Worm (Caenorhabditis elegans) whole organism, midembryonic: ENCODE measurements around the gene C36E6.2.

Experiments
- cog-1 ChIP-seq: sonication (generic microtip); optimal IDR thresholded peaks from 2 replicates; lab custom pipeline; 2016; ENCODE audit warnings: missing genetic modification characterization, missing compliant biosample characterization
- klf-2 ChIP-seq: fragments of 200-800 bp; sonication (Bioruptor generic); conservative IDR thresholded peaks from 2 replicates; pipeline ENCODE4 v1.3.6; 2022; ENCODE audit warnings: missing genetic modification reagents, missing genetic modification characterization, missing compliant biosample characterization
- med-1 ChIP-seq: sonication (generic microtip); optimal IDR thresholded peaks from 2 replicates; lab custom pipeline; 2017; ENCODE audit warnings: missing genetic modification characterization, mild to moderate bottlenecking, missing compliant biosample characterization, antibody characterized with exemption, missing genetic modification reagents; ENCODE audit not compliant: insufficient read depth
- ref-1 ChIP-seq: fragments of 200-800 bp; sonication (Bioruptor generic); conservative IDR thresholded peaks from 2 replicates; pipeline ENCODE4 v1.3.6; 2022; ENCODE audit warnings: missing genetic modification reagents, missing genetic modification characterization, missing compliant biosample characterization
- ztf-23 ChIP-seq: fragments of 200-800 bp; sonication (Bioruptor generic); IDR thresholded peaks from 2 replicates; pipeline ENCODE4 v1.3.6; 2022; ENCODE audit warnings: missing genetic modification reagents, missing genetic modification characterization, missing compliant biosample characterization
- ztf-29 ChIP-seq: fragments of 200-800 bp; sonication (Bioruptor generic); IDR thresholded peaks from 2 replicates; pipeline ENCODE4 v1.3.6; 2022; ENCODE audit warnings: missing genetic modification reagents, missing genetic modification characterization, missing compliant biosample characterization

DNA sequence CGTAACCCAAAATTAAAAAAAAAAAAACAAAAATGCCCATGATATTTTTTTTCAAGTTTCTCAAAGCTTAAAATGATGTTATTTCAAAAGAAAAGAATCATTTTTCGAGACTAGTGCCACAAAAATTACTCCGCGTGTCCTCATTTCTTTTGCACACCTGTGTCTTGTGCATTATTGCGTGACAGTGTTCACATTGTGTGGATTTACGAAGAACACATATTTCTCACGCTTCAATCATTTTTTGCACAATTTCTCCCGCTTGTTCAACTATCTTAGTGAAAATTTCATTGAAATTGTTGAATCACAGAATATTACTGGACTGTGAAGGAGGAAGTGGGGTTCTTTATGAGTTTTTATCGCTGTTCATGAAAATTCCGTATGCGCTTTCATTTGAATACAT, 42.6 kb upstream of the C36E6.2 start:
- no peak for TF ChIP-seq ztf-29 (GFP tag; lab: Robert Waterston, UW)
- no peak for TF ChIP-seq klf-2 (GFP tag; lab: Robert Waterston, UW)
- no peak for TF ChIP-seq ztf-23 (GFP tag; lab: Robert Waterston, UW)
- no peak for TF ChIP-seq cog-1 (tag; lab: Kevin White, UChicago)
- TF ChIP-seq med-1 (GFP tag; lab: Kevin White, UChicago), result no peak
- TF ChIP-seq ref-1 (GFP tag; lab: Robert Waterston, UW), result no peak
